Worm (Caenorhabditis elegans) whole organism, L1 larva: ENCODE data around the gene F09G2.2.

ENCODE experiments used
- C16A3.4 ChIP-seq: fragments of 150-350 bp; optimal IDR thresholded peaks from 2 replicates; lab custom pipeline; 2014; ENCODE audit warnings: missing biosample characterization, missing genetic modification characterization
- alr-1 ChIP-seq: fragments of 200-800 bp; sonication (Bioruptor generic); optimal IDR thresholded peaks from 2 replicates; lab custom pipeline; 2018; ENCODE audit warnings: borderline replicate concordance, mild to moderate bottlenecking, missing genetic modification characterization, missing compliant biosample characterization
- aly-2 ChIP-seq: fragments of 150-350 bp; optimal IDR thresholded peaks from 2 replicates; lab custom pipeline; 2014; ENCODE audit warnings: missing biosample characterization, missing genetic modification characterization
- blmp-1 ChIP-seq: fragments of 150-350 bp; optimal IDR thresholded peaks from 2 replicates; lab custom pipeline; 2014; ENCODE audit warnings: missing biosample characterization, missing genetic modification characterization
- ceh-82 ChIP-seq, 3 experiments: fragments of 150-350 bp in 1 of 3; sonication (generic microtip) in 2 of 3; optimal IDR thresholded peaks; 2 replicates each; lab custom pipeline; 2014 to 2017; ENCODE audit warnings: missing biosample characterization in 3 of 3, missing genetic modification characterization in 3 of 3
- ceh-90 ChIP-seq: sonication (generic microtip); optimal IDR thresholded peaks from 2 replicates; lab custom pipeline; 2016; ENCODE audit warnings: missing genetic modification characterization, missing compliant biosample characterization
- dpl-1 ChIP-seq, 3 experiments: fragments of 150-350 bp in 2 of 3; sonication (generic microtip) in 1 of 3; optimal IDR thresholded peaks; 2 replicates each; lab custom pipeline; 2014 to 2017; ENCODE audit warnings: missing biosample characterization in 3 of 3, missing genetic modification characterization in 3 of 3, missing genetic modification reagents in 3 of 3
- dsc-1 ChIP-seq: sonication (generic microtip); optimal IDR thresholded peaks from 2 replicates; lab custom pipeline; 2016; ENCODE audit warnings: mild to moderate bottlenecking, missing genetic modification characterization, missing compliant biosample characterization
- efl-1 ChIP-seq, 4 experiments: fragments of 150-350 bp; optimal IDR thresholded peaks in 3 of 4; peaks in 1 of 4; 1 replicate in 1 of 4; 2 replicates in 3 of 4; lab custom pipeline; 2014; ENCODE audit warnings: missing biosample characterization in 2 of 4, missing genetic modification characterization in 2 of 4, missing genetic modification reagents in 2 of 4
- elt-3 ChIP-seq, 6 experiments: fragments of 150-350 bp in 1 of 6; sonication (generic microtip); optimal IDR thresholded peaks; 2 replicates each; lab custom pipeline; 2017 to 2018; ENCODE audit warnings: missing biosample characterization in 6 of 6, missing genetic modification characterization in 6 of 6, inconsistent platforms in 1 of 6
- fkh-4 ChIP-seq: sonication (generic microtip); optimal IDR thresholded peaks from 2 replicates; lab custom pipeline; 2016; ENCODE audit warnings: missing compliant biosample characterization, missing genetic modification characterization, borderline replicate concordance
- fos-1 ChIP-seq: fragments of 150-350 bp; optimal IDR thresholded peaks from 2 replicates; lab custom pipeline; 2014; ENCODE audit warnings: missing biosample characterization, missing genetic modification characterization
- grh-1 ChIP-seq: fragments of 200-800 bp; sonication (Bioruptor generic); IDR thresholded peaks from 2 replicates; pipeline ENCODE4 v1.3.6; 2022; ENCODE audit warnings: missing genetic modification reagents, missing genetic modification characterization, missing compliant biosample characterization
- hlh-17 ChIP-seq: fragments of 200-800 bp; sonication (Bioruptor generic); optimal IDR thresholded peaks from 2 replicates; lab custom pipeline; 2018; ENCODE audit warnings: missing genetic modification characterization, mild to moderate bottlenecking, missing compliant biosample characterization, moderate library complexity, borderline replicate concordance
- hlh-4 ChIP-seq: sonication (generic microtip); optimal IDR thresholded peaks from 2 replicates; lab custom pipeline; 2016; ENCODE audit warnings: mild to moderate bottlenecking, missing genetic modification characterization, missing compliant biosample characterization
- isw-1 ChIP-seq: fragments of 200-800 bp; sonication (Bioruptor generic); IDR thresholded peaks from 2 replicates; pipeline ENCODE4 v1.3.6; 2022; ENCODE audit warnings: missing genetic modification characterization, missing compliant biosample characterization
- jun-1 ChIP-seq: fragments of 150-350 bp; optimal IDR thresholded peaks from 2 replicates; lab custom pipeline; 2014; ENCODE audit warnings: missing biosample characterization, missing genetic modification reagents, missing genetic modification characterization
- lin-14 ChIP-seq: fragments of 200-800 bp; sonication (Bioruptor generic); optimal IDR thresholded peaks from 2 replicates; lab custom pipeline; 2018; ENCODE audit warnings: mild to moderate bottlenecking, missing genetic modification characterization, moderate library complexity, missing compliant biosample characterization
- lin-15B ChIP-seq: fragments of 150-350 bp; sonication (generic microtip); optimal IDR thresholded peaks from 3 replicates; lab custom pipeline; 2014; ENCODE audit warnings: missing biosample characterization, missing genetic modification characterization
- lin-35 ChIP-seq, 2 experiments: fragments of 150-350 bp; optimal IDR thresholded peaks; 2 replicates each; lab custom pipeline; 2014; ENCODE audit warnings: missing biosample characterization in 2 of 2, missing genetic modification characterization in 2 of 2, missing genetic modification reagents in 2 of 2
- lin-39 ChIP-seq: fragments of 150-350 bp; optimal IDR thresholded peaks from 2 replicates; lab custom pipeline; 2014; ENCODE audit warnings: missing biosample characterization, missing genetic modification reagents, missing genetic modification characterization
- lir-3 ChIP-seq: sonication (generic microtip); optimal IDR thresholded peaks from 2 replicates; lab custom pipeline; 2016; ENCODE audit warnings: mild to moderate bottlenecking, missing genetic modification characterization, moderate library complexity, missing compliant biosample characterization; ENCODE audit not compliant: poor library complexity
- lsy-2 ChIP-seq, 2 experiments: fragments of 150-350 bp; optimal IDR thresholded peaks; 2 replicates each; lab custom pipeline; 2014; ENCODE audit warnings: missing biosample characterization in 2 of 2, missing genetic modification characterization in 2 of 2
- mdl-1 ChIP-seq, 2 experiments: fragments of 150-350 bp; optimal IDR thresholded peaks; 2 replicates each; lab custom pipeline; 2014 to 2017; ENCODE audit warnings: missing biosample characterization in 2 of 2, missing genetic modification characterization in 2 of 2, inconsistent platforms in 1 of 2
- mep-1 ChIP-seq: fragments of 150-350 bp; optimal IDR thresholded peaks from 2 replicates; lab custom pipeline; 2014; ENCODE audit warnings: missing biosample characterization, missing genetic modification characterization
- nhr-19 ChIP-seq: fragments of 200-800 bp; sonication (Bioruptor generic); conservative IDR thresholded peaks from 2 replicates; pipeline ENCODE4 v1.3.6; 2022; ENCODE audit warnings: missing genetic modification characterization, missing compliant biosample characterization
- nhr-20 ChIP-seq: sonication (generic microtip); optimal IDR thresholded peaks from 2 replicates; lab custom pipeline; 2016; ENCODE audit warnings: mild to moderate bottlenecking, missing genetic modification characterization, missing compliant biosample characterization
- nhr-28 ChIP-seq: fragments of 150-350 bp; optimal IDR thresholded peaks from 2 replicates; lab custom pipeline; 2014; ENCODE audit warnings: missing biosample characterization, missing genetic modification characterization
- nhr-47 ChIP-seq: sonication (generic microtip); optimal IDR thresholded peaks from 2 replicates; lab custom pipeline; 2016; ENCODE audit warnings: mild to moderate bottlenecking, missing genetic modification characterization, moderate library complexity, missing compliant biosample characterization
- nhr-71 ChIP-seq: sonication (generic microtip); optimal IDR thresholded peaks from 2 replicates; lab custom pipeline; 2016; ENCODE audit warnings: mild to moderate bottlenecking, missing genetic modification characterization, moderate library complexity, missing compliant biosample characterization
- nhr-76 ChIP-seq: sonication (generic microtip); optimal IDR thresholded peaks from 2 replicates; lab custom pipeline; 2017; ENCODE audit warnings: missing biosample characterization, missing genetic modification characterization
- nhr-90 ChIP-seq: sonication (generic microtip); optimal IDR thresholded peaks from 2 replicates; lab custom pipeline; 2016; ENCODE audit warnings: mild to moderate bottlenecking, missing genetic modification characterization, missing compliant biosample characterization; ENCODE audit not compliant: poor library complexity
- rnt-1 ChIP-seq: sonication (generic microtip); optimal IDR thresholded peaks from 2 replicates; lab custom pipeline; 2016; ENCODE audit warnings: mild to moderate bottlenecking, missing genetic modification characterization, moderate library complexity, missing compliant biosample characterization
- skn-1 ChIP-seq: fragments of 150-350 bp; optimal IDR thresholded peaks from 2 replicates; lab custom pipeline; 2014; ENCODE audit warnings: missing biosample characterization, missing genetic modification characterization
- snpc-4 ChIP-seq: fragments of 150-350 bp; optimal IDR thresholded peaks from 2 replicates; lab custom pipeline; 2014; ENCODE audit warnings: missing biosample characterization, missing genetic modification characterization
- snu-23 ChIP-seq: sonication (generic microtip); optimal IDR thresholded peaks from 2 replicates; lab custom pipeline; 2016; ENCODE audit warnings: missing genetic modification characterization, missing compliant biosample characterization
- swsn-7 ChIP-seq: sonication (generic microtip); optimal IDR thresholded peaks from 2 replicates; lab custom pipeline; 2016; ENCODE audit warnings: missing genetic modification characterization, missing compliant biosample characterization
- tbx-2 ChIP-seq: sonication (generic microtip); optimal IDR thresholded peaks from 2 replicates; lab custom pipeline; 2016; ENCODE audit warnings: missing genetic modification characterization, missing compliant biosample characterization
- tlp-1 ChIP-seq: fragments of 150-350 bp; optimal IDR thresholded peaks from 2 replicates; lab custom pipeline; 2014; ENCODE audit warnings: missing biosample characterization, missing genetic modification characterization
- unc-130 ChIP-seq: fragments of 150-350 bp; optimal IDR thresholded peaks from 2 replicates; lab custom pipeline; 2017; ENCODE audit warnings: missing biosample characterization, missing genetic modification characterization, inconsistent platforms
- unc-62 ChIP-seq: fragments of 150-350 bp; optimal IDR thresholded peaks from 2 replicates; lab custom pipeline; 2014; ENCODE audit warnings: missing biosample characterization, missing genetic modification reagents, missing genetic modification characterization
- unc-86 ChIP-seq: sonication (generic microtip); optimal IDR thresholded peaks from 2 replicates; lab custom pipeline; 2016; ENCODE audit warnings: missing genetic modification characterization, missing compliant biosample characterization
- unc-98 ChIP-seq: fragments of 200-800 bp; sonication (Bioruptor generic); IDR thresholded peaks from 2 replicates; pipeline ENCODE4 v1.3.6; 2022; ENCODE audit warnings: missing genetic modification characterization, missing compliant biosample characterization
- xbp-1 ChIP-seq: sonication (generic microtip); optimal IDR thresholded peaks from 2 replicates; lab custom pipeline; 2016; ENCODE audit warnings: missing genetic modification characterization, missing compliant biosample characterization
- zag-1 ChIP-seq: fragments of 150-350 bp; optimal IDR thresholded peaks from 2 replicates; lab custom pipeline; 2014; ENCODE audit warnings: missing biosample characterization, missing genetic modification characterization
- ztf-11 ChIP-seq, 2 experiments: sonication (generic microtip); optimal IDR thresholded peaks; 2 replicates each; lab custom pipeline; 2016 to 2017; ENCODE audit warnings: missing genetic modification characterization in 2 of 2, missing biosample characterization in 1 of 2, missing compliant biosample characterization in 1 of 2

The F09G2.2 gene

ce11 chrV:7225894-7226293 lies 29.2 kb downstream of the F09G2.2 start:
- TF ChIP-seq lin-39 (tag; lab: Kevin White, UChicago) (no peak), efl-1 (optimal IDR thresholded peaks at IDR 0.05; lab: Kevin White, UChicago) (no peak), efl-1 (GFP tag; optimal IDR thresholded peaks at IDR 0.05 in 1 of 2; lab: Kevin White, UChicago) (peak in 1 of 2 experiments; percentile 10)

- TF ChIP-seq lin-14 (GFP tag; lab: Kevin White, UChicago) (no peak), mdl-1 (tag; optimal IDR thresholded peaks at IDR 0.05; lab: Kevin White, UChicago) (peak in 1 of 2 experiments; percentile 18), alr-1 (tag; lab: Kevin White, UChicago) (no peak), ztf-11 (tag; optimal IDR thresholded peaks at IDR 0.05; lab: Kevin White, UChicago) (peak in 1 of 2 experiments; percentile 5), snpc-4 (tag; lab: Kevin White, UChicago) (peak; percentile 22), fkh-4 (tag; lab: Kevin White, UChicago) (no peak), xbp-1 (tag; lab: Kevin White, UChicago) (peak; percentile 43), nhr-47 (tag; lab: Kevin White, UChicago) (peak; percentile 53), C16A3.4 (tag; lab: Kevin White, UChicago) (peak; percentile 59), lsy-2 (tag; optimal IDR thresholded peaks at IDR 0.05; lab: Kevin White, UChicago) (peak; percentile 32 to 37), unc-130 (tag; lab: Kevin White, UChicago) (peak; percentile 77), jun-1 (tag; lab: Kevin White, UChicago) (no peak), lin-15B (tag; lab: Kevin White, UChicago) (peak; percentile 60), fos-1 (tag; lab: Kevin White, UChicago) (no peak), zag-1 (no peak), ceh-90 (tag; lab: Kevin White, UChicago) (no peak), lin-35 (GFP tag; optimal IDR thresholded peaks at IDR 0.05; lab: Kevin White, UChicago) (peak; percentile 27 to 56), dsc-1 (tag; lab: Kevin White, UChicago) (peak; percentile 36), nhr-20 (peak; percentile 42), unc-98 (no peak), snu-23 (GFP tag; lab: Kevin White, UChicago) (peak; percentile 60), isw-1 (GFP tag; lab: Robert Waterston, UW) (no peak), elt-3 (tag; optimal IDR thresholded peaks at IDR 0.05; lab: Kevin White, UChicago) (peak in 1 of 6 experiments; percentile 57), aly-2 (tag; lab: Kevin White, UChicago) (no peak), nhr-28 (tag; lab: Kevin White, UChicago) (no peak), lin-39 (tag; lab: Kevin White, UChicago) (peak; percentile 18), lir-3 (peak; percentile 14), nhr-90 (tag; lab: Kevin White, UChicago) (peak; percentile 24), dpl-1 (GFP tag; optimal IDR thresholded peaks at IDR 0.05; lab: Kevin White, UChicago) (peak; percentile 36 to 57 (median 52)), efl-1 (optimal IDR thresholded peaks at IDR 0.05; lab: Kevin White, UChicago) (peak; percentile 57 to 61), efl-1 (GFP tag; optimal IDR thresholded peaks at IDR 0.05 in 1 of 2; lab: Kevin White, UChicago) (peak; percentile 59 to 96), tbx-2 (tag; lab: Kevin White, UChicago) (peak; percentile 49), nhr-71 (peak; percentile 60), blmp-1 (tag; lab: Kevin White, UChicago) (peak; percentile 8), swsn-7 (tag; lab: Kevin White, UChicago) (peak; percentile 49), hlh-17 (GFP tag; lab: Kevin White, UChicago) (no peak), nhr-76 (tag; lab: Kevin White, UChicago) (no peak), mep-1 (peak; percentile 50), rnt-1 (peak; percentile 64), nhr-19 (GFP tag; lab: Robert Waterston, UW) (peak; percentile 48), unc-86 (tag; lab: Kevin White, UChicago) (peak; percentile 7), skn-1 (peak; percentile 63), tlp-1 (tag; lab: Kevin White, UChicago) (no peak), grh-1 (no peak), ceh-82 (tag; optimal IDR thresholded peaks at IDR 0.05; lab: Kevin White, UChicago) (peak; percentile 7 to 52 (median 26)), unc-62 (GFP tag; lab: Kevin White, UChicago) (no peak), hlh-4 (tag; lab: Kevin White, UChicago) (no peak)
Measured at ce11 chrV:7230847-7231246, 34.1 kb downstream of the F09G2.2 start, which contains the start of the genes gei-6 and krr-1. Gene gei-6, minus strand, starts transcription at chrV:7230848. Gene krr-1, plus strand, starts transcription at chrV:7231190.
